Worm (Caenorhabditis elegans): Measurements from ENCODE around the gene F19G12.8.

ce11 chrX:1443556-1444243 is 26.6 kb downstream of the F19G12.8 start:
- TF ChIP-seq hrde-1 (tag; optimal IDR thresholded peaks at IDR 0.05; ENCODE audit: borderline replicate concordance) (no peak), K12H6.12 (tag; optimal IDR thresholded peaks at IDR 0.05) (no peak), snpc-4 (GFP tag; optimal IDR thresholded peaks at IDR 0.05) (no peak), snpc-4 (tag; optimal IDR thresholded peaks at IDR 0.05) (no peak)

Data from whole organism, young adult.